Fruit fly (Drosophila melanogaster) whole organism, embryonic: ENCODE data around the gene Cpr11A.

Experiments
- Atf6 ChIP-seq: fragments of 200-800 bp; sonication (Bioruptor generic); IDR thresholded peaks from 2 replicates; pipeline ENCODE4 v1.3.6; 2022; ENCODE audit warnings: missing biosample characterization, missing genetic modification characterization
- CG1024 ChIP-seq: fragments of 200-800 bp; sonication (Bioruptor generic); IDR thresholded peaks from 2 replicates; pipeline ENCODE4 v1.3.6; 2022; ENCODE audit warnings: missing biosample characterization, missing genetic modification characterization
- CG10366 ChIP-seq: fragments of 200-800 bp; sonication (Bioruptor generic); IDR thresholded peaks from 2 replicates; pipeline ENCODE4 v1.3.6; 2022; ENCODE audit warnings: missing biosample characterization, missing genetic modification characterization
- CG10979 ChIP-seq: fragments of 200-800 bp; sonication (Bioruptor generic); optimal IDR thresholded peaks from 2 replicates; lab custom pipeline; 2018; ENCODE audit warnings: missing biosample characterization, mild to moderate bottlenecking, missing genetic modification characterization, moderate library complexity
- CG13123 ChIP-seq: fragments of 200-800 bp; sonication (Bioruptor generic); optimal IDR thresholded peaks from 2 replicates; lab custom pipeline; 2016; ENCODE audit warnings: missing biosample characterization, missing genetic modification characterization
- CG13894 ChIP-seq: fragments of 200-800 bp; sonication (Bioruptor generic); optimal IDR thresholded peaks from 3 replicates; lab custom pipeline; 2018; ENCODE audit warnings: missing biosample characterization, mild to moderate bottlenecking, missing genetic modification characterization, moderate library complexity
- CG14667 ChIP-seq: fragments of 200-800 bp; sonication (Bioruptor generic); IDR thresholded peaks from 2 replicates; pipeline ENCODE4 v1.3.6; 2022; ENCODE audit warnings: missing biosample characterization, missing genetic modification characterization
- CG17912 ChIP-seq: fragments of 200-800 bp; sonication (Bioruptor generic); optimal IDR thresholded peaks from 2 replicates; lab custom pipeline; 2018; ENCODE audit warnings: missing biosample characterization, mild to moderate bottlenecking, missing genetic modification characterization
- CG31365 ChIP-seq: fragments of 200-800 bp; sonication (Bioruptor generic); optimal IDR thresholded peaks from 2 replicates; lab custom pipeline; 2018; ENCODE audit warnings: missing biosample characterization, mild to moderate bottlenecking, missing genetic modification characterization
- CG32767 ChIP-seq: fragments of 200-800 bp; sonication (Bioruptor generic); IDR thresholded peaks from 2 replicates; pipeline ENCODE4 v1.3.6; 2022; ENCODE audit warnings: missing biosample characterization, missing genetic modification characterization
- CG3281 ChIP-seq: fragments of 200-800 bp; sonication (Bioruptor generic); optimal IDR thresholded peaks from 3 replicates; lab custom pipeline; 2017; ENCODE audit warnings: missing biosample characterization, mild to moderate bottlenecking, missing genetic modification characterization
- CG43689 ChIP-seq: fragments of 200-800 bp; sonication (Bioruptor generic); IDR thresholded peaks from 2 replicates; pipeline ENCODE4 v1.3.6; 2022; ENCODE audit warnings: missing biosample characterization, missing genetic modification characterization
- CG4820 ChIP-seq: fragments of 200-800 bp; sonication (Bioruptor generic); optimal IDR thresholded peaks from 3 replicates; lab custom pipeline; 2016; ENCODE audit warnings: missing biosample characterization, missing genetic modification characterization
- CG5245 ChIP-seq: fragments of 200-800 bp; sonication (Bioruptor generic); optimal IDR thresholded peaks from 3 replicates; lab custom pipeline; 2016; ENCODE audit warnings: missing biosample characterization, missing genetic modification characterization
- CG7928 ChIP-seq: fragments of 200-800 bp; sonication (Bioruptor generic); optimal IDR thresholded peaks from 2 replicates; lab custom pipeline; 2017; ENCODE audit warnings: missing biosample characterization, mild to moderate bottlenecking, missing genetic modification characterization
- CG7963 ChIP-seq: fragments of 200-800 bp; sonication (Bioruptor generic); IDR thresholded peaks from 3 replicates; pipeline ENCODE4 v1.3.6; 2022; ENCODE audit warnings: missing biosample characterization, missing genetic modification characterization; ENCODE audit not compliant: partially characterized antibody
- CG7987 ChIP-seq: fragments of 200-800 bp; sonication (Bioruptor generic); optimal IDR thresholded peaks from 2 replicates; lab custom pipeline; 2018; ENCODE audit warnings: missing biosample characterization, mild to moderate bottlenecking, missing genetic modification characterization, moderate library complexity
- CG9215 ChIP-seq: fragments of 200-800 bp; sonication (Bioruptor generic); IDR thresholded peaks from 2 replicates; pipeline ENCODE4 v1.3.6; 2022; ENCODE audit warnings: missing biosample characterization, missing genetic modification characterization
- Fer1 ChIP-seq: fragments of 200-800 bp; sonication (Bioruptor generic); optimal IDR thresholded peaks from 2 replicates; lab custom pipeline; 2017; ENCODE audit warnings: missing biosample characterization, mild to moderate bottlenecking, missing genetic modification characterization
- Gsc ChIP-seq: fragments of 200-800 bp; sonication (Bioruptor generic); IDR thresholded peaks from 2 replicates; pipeline ENCODE4 v1.3.6; 2022; ENCODE audit warnings: missing biosample characterization, missing genetic modification characterization
- HHEX ChIP-seq: fragments of 200-800 bp; sonication (Bioruptor generic); optimal IDR thresholded peaks from 3 replicates; lab custom pipeline; 2017; ENCODE audit warnings: missing biosample characterization, mild to moderate bottlenecking, missing genetic modification characterization, missing genetic modification reagents
- HmgZ ChIP-seq: fragments of 200-800 bp; sonication (Bioruptor generic); optimal IDR thresholded peaks from 2 replicates; lab custom pipeline; 2018; ENCODE audit warnings: missing biosample characterization, mild to moderate bottlenecking, missing genetic modification characterization
- Hr78 ChIP-seq, 2 experiments: fragments of 200-800 bp in 1 of 2; fragments of >200 bp in 1 of 2; sonication (Bioruptor generic) in 1 of 2; optimal IDR thresholded peaks; 2 replicates each; lab custom pipeline; 2017 to 2019; ENCODE audit warnings: missing biosample characterization in 2 of 2, missing genetic modification characterization in 2 of 2, mild to moderate bottlenecking in 1 of 2, moderate library complexity in 1 of 2
- Lhr ChIP-seq: fragments of 200-800 bp; sonication (Bioruptor generic); optimal IDR thresholded peaks from 3 replicates; lab custom pipeline; 2017; ENCODE audit warnings: mild to moderate bottlenecking, missing biosample characterization, missing genetic modification reagents, missing genetic modification characterization
- MBD-R2 ChIP-seq: fragments of 200-800 bp; sonication (Bioruptor generic); IDR thresholded peaks from 2 replicates; pipeline ENCODE4 v1.3.6; 2022; ENCODE audit warnings: missing biosample characterization, missing genetic modification characterization
- MESR4 ChIP-seq: fragments of 200-800 bp; sonication (Bioruptor generic); optimal IDR thresholded peaks from 2 replicates; lab custom pipeline; 2018; ENCODE audit warnings: missing biosample characterization, mild to moderate bottlenecking, missing genetic modification characterization, moderate library complexity
- Meics ChIP-seq: fragments of 200-800 bp; sonication (Bioruptor generic); optimal IDR thresholded peaks from 2 replicates; lab custom pipeline; 2017; ENCODE audit warnings: missing biosample characterization, mild to moderate bottlenecking, missing genetic modification characterization
- Mrtf ChIP-seq: fragments of 200-800 bp; sonication (Bioruptor generic); IDR thresholded peaks from 3 replicates; pipeline ENCODE4 v1.3.6; 2022; ENCODE audit warnings: missing biosample characterization, missing genetic modification characterization
- Nf-YC ChIP-seq: fragments of 200-800 bp; optimal IDR thresholded peaks from 3 replicates; lab custom pipeline; 2019; ENCODE audit warnings: missing biosample characterization, mild to moderate bottlenecking, missing genetic modification characterization, moderate library complexity
- Optix ChIP-seq: fragments of 200-800 bp; sonication (Bioruptor generic); IDR thresholded peaks from 3 replicates; pipeline ENCODE4 v1.3.6; 2022; ENCODE audit warnings: missing biosample characterization, missing genetic modification characterization
- Side ChIP-seq: fragments of 200-800 bp; sonication (Bioruptor generic); optimal IDR thresholded peaks from 2 replicates; lab custom pipeline; 2016; ENCODE audit warnings: missing biosample characterization, missing genetic modification characterization
- TFAM ChIP-seq: fragments of 200-800 bp; sonication (Bioruptor generic); optimal IDR thresholded peaks from 2 replicates; lab custom pipeline; 2017; ENCODE audit warnings: missing biosample characterization, missing genetic modification characterization, inconsistent platforms
- Usf ChIP-seq: fragments of 200-800 bp; sonication (Bioruptor generic); optimal IDR thresholded peaks from 2 replicates; lab custom pipeline; 2017; ENCODE audit warnings: missing genotype, missing biosample characterization, missing genetic modification characterization
- Xrp1 ChIP-seq: fragments of 200-800 bp; sonication (Bioruptor generic); IDR thresholded peaks from 2 replicates; pipeline ENCODE4 v1.3.6; 2022; ENCODE audit warnings: missing biosample characterization, missing genetic modification characterization
- aop ChIP-seq: fragments of 200-800 bp; sonication (Bioruptor generic); IDR thresholded peaks from 2 replicates; pipeline ENCODE4 v1.3.6; 2022; ENCODE audit warnings: missing biosample characterization, missing genetic modification characterization
- ap ChIP-seq: fragments of 200-800 bp; sonication (Bioruptor generic); IDR thresholded peaks from 2 replicates; pipeline ENCODE4 v1.3.6; 2022; ENCODE audit warnings: missing biosample characterization, missing genetic modification characterization
- chif ChIP-seq, 2 experiments: fragments of 200-800 bp; sonication (Bioruptor generic); optimal IDR thresholded peaks; 3 replicates each; lab custom pipeline; 2016; ENCODE audit warnings: missing biosample characterization in 2 of 2, missing genetic modification characterization in 2 of 2
- croc ChIP-seq: fragments of 200-800 bp; sonication (Bioruptor generic); conservative IDR thresholded peaks from 3 replicates; pipeline ENCODE4 v1.3.6; 2022; ENCODE audit warnings: missing biosample characterization, missing genetic modification characterization
- ewg ChIP-seq: fragments of 200-800 bp; sonication (Bioruptor generic); optimal IDR thresholded peaks from 3 replicates; lab custom pipeline; 2017; ENCODE audit warnings: mild to moderate bottlenecking, missing biosample characterization, missing genetic modification reagents, missing genetic modification characterization
- grau ChIP-seq: fragments of 200-800 bp; optimal IDR thresholded peaks from 3 replicates; lab custom pipeline; 2019; ENCODE audit warnings: missing biosample characterization, mild to moderate bottlenecking, missing genetic modification characterization, moderate library complexity
- gsb-n ChIP-seq: fragments of 200-800 bp; sonication (Bioruptor generic); optimal IDR thresholded peaks from 3 replicates; lab custom pipeline; 2018; ENCODE audit warnings: missing biosample characterization, mild to moderate bottlenecking, missing genetic modification characterization
- hb ChIP-seq: fragments of 200-800 bp; sonication (Bioruptor generic); IDR thresholded peaks from 3 replicates; pipeline ENCODE4 v1.3.6; 2022; ENCODE audit warnings: missing biosample characterization, missing genetic modification characterization; ENCODE audit not compliant: partially characterized antibody
- knrl ChIP-seq: fragments of 200-800 bp; sonication (Bioruptor generic); IDR thresholded peaks from 3 replicates; pipeline ENCODE4 v1.3.6; 2022; ENCODE audit warnings: missing biosample characterization, missing genetic modification characterization; ENCODE audit not compliant: partially characterized antibody
- nerfin-1 ChIP-seq: fragments of 200-800 bp; sonication (Bioruptor generic); optimal IDR thresholded peaks from 3 replicates; lab custom pipeline; 2019; ENCODE audit warnings: missing biosample characterization, mild to moderate bottlenecking, missing genetic modification characterization, moderate library complexity
- nom ChIP-seq: fragments of 200-800 bp; sonication (Bioruptor generic); optimal IDR thresholded peaks from 2 replicates; lab custom pipeline; 2017; ENCODE audit warnings: missing biosample characterization, missing genetic modification characterization, mild to moderate bottlenecking, moderate library complexity, missing genetic modification reagents
- p53 ChIP-seq: fragments of 200-800 bp; sonication (Bioruptor generic); optimal IDR thresholded peaks from 2 replicates; lab custom pipeline; 2016; ENCODE audit warnings: missing biosample characterization, missing genetic modification characterization
- pho ChIP-seq: fragments of 200-800 bp; sonication (Bioruptor generic); optimal IDR thresholded peaks from 2 replicates; lab custom pipeline; 2016; ENCODE audit warnings: missing biosample characterization, missing genetic modification characterization
- pum ChIP-seq: fragments of 200-800 bp; sonication (Bioruptor generic); optimal IDR thresholded peaks from 2 replicates; lab custom pipeline; 2016; ENCODE audit warnings: missing biosample characterization, missing genetic modification characterization
- sens ChIP-seq: fragments of 200-800 bp; sonication (Bioruptor generic); peaks from one replicate; lab custom pipeline; 2016; ENCODE audit warnings: missing biosample characterization, missing genetic modification characterization
- tin ChIP-seq: fragments of 200-800 bp; sonication (Bioruptor generic); optimal IDR thresholded peaks from 3 replicates; lab custom pipeline; 2016; ENCODE audit warnings: missing biosample characterization, missing genetic modification characterization
- tx ChIP-seq: fragments of 200-800 bp; sonication (Bioruptor generic); optimal IDR thresholded peaks from 2 replicates; lab custom pipeline; 2016; ENCODE audit warnings: missing biosample characterization, missing genetic modification characterization

Gene Cpr11A

DNA sequence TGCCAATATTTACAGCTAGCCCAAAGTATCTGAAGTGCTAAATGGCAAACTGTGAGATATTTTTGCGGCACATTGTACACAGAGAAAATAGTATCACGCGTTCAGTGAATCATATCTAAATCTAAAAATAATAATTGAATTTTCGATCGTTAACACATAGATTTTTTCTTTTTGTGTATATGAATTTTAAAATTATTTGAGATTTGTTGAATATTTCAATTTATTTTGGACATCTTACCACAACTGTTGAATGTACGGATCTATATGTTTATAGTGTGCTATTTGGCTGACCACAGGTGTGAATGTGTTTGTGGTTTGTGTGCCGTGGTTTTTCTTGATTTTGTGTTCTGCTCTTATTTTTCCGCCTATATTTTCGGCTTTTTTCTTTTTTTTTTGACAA is 17.0 kb upstream of the Cpr11A start (continued):
- TF ChIP-seq ap (GFP tag; lab: Robert Waterston, UW) (peak; percentile 37; the same call in 1 of the 2 replicates), TFAM (GFP tag; lab: Kevin White, UChicago) (no peak), pum (peak; percentile 41), Optix (no peak), MESR4 (GFP tag; lab: Kevin White, UChicago) (no peak), hb (GFP tag; lab: Robert Waterston, UW) (no peak), Xrp1 (GFP tag; lab: Robert Waterston, UW) (peak; percentile 51), Lhr (GFP tag; lab: Kevin White, UChicago) (no peak), CG10366 (0 out of 2 replicates have a peak, but pooled peaks have one; percentile 40), Gsc (no peak), gsb-n (tag; lab: Kevin White, UChicago) (no peak), CG14667 (GFP tag; lab: Robert Waterston, UW) (peak; percentile 37; the same call in 1 of the 2 replicates), CG5245 (GFP tag; lab: Kevin White, UChicago) (peak; percentile 15), CG10979 (tag; lab: Kevin White, UChicago) (peak; percentile 51), Meics (GFP tag; lab: Kevin White, UChicago) (peak; percentile 80), aop (GFP tag; lab: Robert Waterston, UW) (no peak), HHEX (peak; percentile 68), CG13123 (peak; percentile 11), HmgZ (tag; lab: Kevin White, UChicago) (peak; percentile 20), chif (GFP tag; optimal IDR thresholded peaks at IDR 0.05; lab: Kevin White, UChicago) (peak in 1 of 2 experiments; percentile 42), Fer1 (peak; percentile 47), CG7987 (no peak), MBD-R2 (GFP tag; lab: Robert Waterston, UW) (0 out of 2 replicates have a peak, but pooled peaks have one; percentile 18), CG7928 (GFP tag; lab: Kevin White, UChicago) (peak; percentile 22), Hr78 (GFP tag; optimal IDR thresholded peaks at IDR 0.05; lab: Kevin White, UChicago) (no peak), tin (peak; percentile 42), ewg (GFP tag; lab: Kevin White, UChicago) (no peak), Nf-YC (no peak), nom (no peak), grau (tag; lab: Kevin White, UChicago) (peak; percentile 60), Atf6 (GFP tag; lab: Robert Waterston, UW) (peak; percentile 78), CG9215 (GFP tag; lab: Robert Waterston, UW) (peak; percentile 24; the same call in 1 of the 2 replicates), CG31365 (tag; lab: Kevin White, UChicago) (no peak), tx (peak; percentile 39), CG13894 (tag; lab: Kevin White, UChicago) (peak; percentile 44), knrl (no peak), sens (GFP tag; lab: Kevin White, UChicago) (peak; percentile 68), CG1024 (GFP tag; lab: Robert Waterston, UW) (no peak), CG17912 (no peak), Usf (GFP tag; lab: Kevin White, UChicago) (peak; percentile 15), CG43689 (GFP tag; lab: Robert Waterston, UW) (no peak), CG7963 (GFP tag; lab: Robert Waterston, UW) (no peak), Side (GFP tag; lab: Kevin White, UChicago) (no peak), pho (GFP tag; lab: Kevin White, UChicago) (peak; percentile 65), Mrtf (GFP tag; lab: Robert Waterston, UW) (no peak), CG4820 (peak; percentile 51), CG32767 (GFP tag; lab: Robert Waterston, UW) (peak; percentile 34; the same call in 1 of the 2 replicates), croc (GFP tag; lab: Robert Waterston, UW) (no peak), p53 (GFP tag; lab: Kevin White, UChicago) (no peak), nerfin-1 (no peak), CG3281 (GFP tag; lab: Kevin White, UChicago) (peak; percentile 67)
